Worm (Caenorhabditis elegans): ENCODE results near the gene F53F4.7.

DNA sequence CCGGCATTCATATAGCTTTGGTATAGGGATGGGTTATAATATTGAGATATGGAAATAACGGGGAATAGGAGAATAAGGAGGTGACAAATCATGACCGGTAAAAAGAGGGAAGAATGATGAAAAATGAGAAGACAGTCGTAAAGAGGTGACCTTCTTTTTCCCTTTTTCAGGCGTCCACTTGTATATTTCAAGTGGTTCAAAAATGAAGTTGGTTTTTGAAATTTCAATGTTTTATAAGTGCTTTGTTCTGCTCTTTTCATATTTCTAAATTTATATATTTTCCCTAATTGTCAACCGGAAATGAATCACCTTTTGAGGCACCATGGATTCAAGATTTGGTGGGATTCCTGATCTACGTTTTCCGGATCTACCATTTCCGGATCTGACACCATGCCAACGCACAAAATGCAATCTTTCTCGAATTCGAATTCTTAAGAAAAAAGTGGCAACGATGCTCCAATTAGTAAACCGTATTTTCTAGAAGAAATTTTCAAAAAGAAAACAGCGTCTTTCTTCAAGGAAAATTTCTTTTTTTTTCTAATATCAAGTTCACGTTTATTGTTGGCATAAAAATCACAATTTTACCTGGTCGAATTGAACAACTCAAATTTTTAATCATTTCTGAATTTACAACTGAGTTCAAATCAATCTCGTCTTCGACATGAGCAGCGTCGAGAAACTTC, 24.1 kb downstream of the F53F4.7 start, which contains the start of the genes F53F4.2 and F53F4.18:
- TF ChIP-seq nhr-11 (tag; optimal IDR thresholded peaks at IDR 0.05) (no peak), elt-3 (tag; optimal IDR thresholded peaks at IDR 0.05) (no peak), nhr-12 (tag; optimal IDR thresholded peaks at IDR 0.05) (no peak), pag-3 (tag; optimal IDR thresholded peaks at IDR 0.05; ENCODE audit: borderline replicate concordance, insufficient read depth) (no peak), lin-15B (tag; optimal IDR thresholded peaks at IDR 0.05) (no peak)

All from whole organism, L1 larva.